Worm (Caenorhabditis elegans): Measurements from ENCODE around the gene mrp-6.

The mrp-6 gene

DNA sequence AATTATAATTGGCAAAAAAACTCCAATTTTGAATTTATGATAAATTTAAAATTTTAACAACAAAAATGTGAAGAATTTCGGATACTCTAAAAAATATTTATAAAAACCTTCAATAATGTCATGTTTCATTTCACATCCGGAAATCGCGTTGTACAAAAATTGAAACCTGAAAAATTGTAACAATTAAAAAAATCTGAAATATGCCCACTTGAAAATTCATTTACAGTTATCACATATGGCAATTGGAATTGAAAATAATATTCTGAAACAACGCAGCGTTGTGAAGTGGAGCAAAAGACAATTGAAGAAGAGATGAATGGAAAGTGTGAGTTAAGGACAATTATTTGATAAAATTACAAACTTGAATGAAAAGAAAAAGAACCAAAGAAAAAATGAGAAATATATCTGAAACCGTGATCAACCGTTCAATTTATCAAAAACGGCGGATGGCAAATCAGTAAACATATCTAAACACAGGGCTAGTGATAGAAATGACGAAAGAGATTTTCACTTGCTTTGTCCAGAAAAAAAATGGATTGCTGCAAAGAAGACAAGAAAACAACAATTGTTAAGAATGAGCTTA lies 38.0 kb downstream of the mrp-6 start (continued):
- TF ChIP-seq F26F4.8 (GFP tag; conservative IDR thresholded peaks at IDR 0.05) (no peak), ceh-32 (tag; optimal IDR thresholded peaks at IDR 0.05; ENCODE audit: poor library complexity) (no peak), aha-1 (tag) (peak; percentile 94), vab-7 (GFP tag; IDR thresholded peaks at IDR 0.05) (no peak; the same call in 1 of the 2 replicates), egl-43 (GFP tag; IDR thresholded peaks at IDR 0.05) (no peak), fkh-10 (GFP tag; optimal IDR thresholded peaks at IDR 0.05) (no peak), hmg-1.1 (GFP tag; IDR thresholded peaks at IDR 0.05) (no peak), madf-5 (GFP tag; IDR thresholded peaks at IDR 0.05) (no peak), lim-7 (GFP tag; IDR thresholded peaks at IDR 0.05) (no peak), D1046.2 (GFP tag; IDR thresholded peaks at IDR 0.05) (no peak), lin-39 (tag; optimal IDR thresholded peaks at IDR 0.05) (no peak), ztf-7 (tag; optimal IDR thresholded peaks at IDR 0.05) (no peak), lin-1 (GFP tag; IDR thresholded peaks at IDR 0.05) (peak; percentile 10; the same call in 1 of the 2 replicates), nhr-6 (tag; optimal IDR thresholded peaks at IDR 0.05) (no peak), F44E2.7 (GFP tag; IDR thresholded peaks at IDR 0.05) (0 out of 2 replicates have a peak, but pooled peaks have one; percentile 53), zag-1 (tag; optimal IDR thresholded peaks at IDR 0.05) (no peak), Y48G9A.11 (GFP tag; IDR thresholded peaks at IDR 0.05) (no peak; the same call in 1 of the 2 replicates), nhr-111 (GFP tag; optimal IDR thresholded peaks at IDR 0.05) (no peak), nhr-11 (tag; optimal IDR thresholded peaks at IDR 0.05) (no peak), snpc-4 (tag; optimal IDR thresholded peaks at IDR 0.05) (no peak), sdz-12 (GFP tag; optimal IDR thresholded peaks at IDR 0.05) (no peak), aly-2 (tag; optimal IDR thresholded peaks at IDR 0.05) (no peak), nhr-25 (tag; optimal IDR thresholded peaks at IDR 0.05; ENCODE audit: borderline replicate concordance, insufficient read depth) (peak; percentile 23), daf-16 (GFP tag; optimal IDR thresholded peaks at IDR 0.05) (no peak), daf-16 (tag; optimal IDR thresholded peaks at IDR 0.05) (peak; percentile 22), ctbp-1 (GFP tag; IDR thresholded peaks at IDR 0.05) (no peak), mdt-29 (GFP tag; IDR thresholded peaks at IDR 0.05) (no peak; the same call in 1 of the 2 replicates), dpl-1 (GFP tag; optimal IDR thresholded peaks at IDR 0.05) (no peak), zfp-3 (GFP tag; conservative IDR thresholded peaks at IDR 0.05) (peak; percentile 23; the same call in 1 of the 2 replicates), zip-2 (tag; optimal IDR thresholded peaks at IDR 0.05) (peak; percentile 11), gei-8 (GFP tag; optimal IDR thresholded peaks at IDR 0.05) (peak; percentile 6), lsy-2 (tag; optimal IDR thresholded peaks at IDR 0.05) (no peak), lin-29 (GFP tag; IDR thresholded peaks at IDR 0.05) (no peak), saeg-2 (GFP tag; IDR thresholded peaks at IDR 0.05) (0 out of 2 replicates have a peak, but pooled peaks have one; percentile 16), lin-15B (tag; optimal IDR thresholded peaks at IDR 0.05) (no peak), ces-1 (GFP tag; optimal IDR thresholded peaks at IDR 0.05) (no peak), skn-1 (tag; optimal IDR thresholded peaks at IDR 0.05) (no peak), R02D3.7 (tag; optimal IDR thresholded peaks at IDR 0.05) (no peak), unc-39 (tag; optimal IDR thresholded peaks at IDR 0.05) (no peak), zfp-2 (tag; optimal IDR thresholded peaks at IDR 0.05) (no peak), T20F7.1 (GFP tag; optimal IDR thresholded peaks at IDR 0.05) (no peak), dmd-6 (GFP tag; IDR thresholded peaks at IDR 0.05) (no peak), egl-27 (tag; optimal IDR thresholded peaks at IDR 0.05) (no peak), ceh-82 (tag; optimal IDR thresholded peaks at IDR 0.05) (no peak), mxl-3 (GFP tag; optimal IDR thresholded peaks at IDR 0.05) (no peak), ceh-20 (GFP tag; IDR thresholded peaks at IDR 0.05) (no peak), dmd-9 (GFP tag; IDR thresholded peaks at IDR 0.05) (0 out of 2 replicates have a peak, but pooled peaks have one; percentile 1), mdl-1 (tag; optimal IDR thresholded peaks at IDR 0.05) (no peak), daf-19 (GFP tag; conservative IDR thresholded peaks at IDR 0.05) (no peak), duxl-1 (tag; optimal IDR thresholded peaks at IDR 0.05; ENCODE audit: poor library complexity) (no peak), T26A8.4 (GFP tag; IDR thresholded peaks at IDR 0.05) (peak; percentile 35), Y105C5A.15 (GFP tag; IDR thresholded peaks at IDR 0.05) (no peak)

All from whole organism, L4 larva.